Worm (Caenorhabditis elegans) whole organism, L1 larva: ENCODE data around the gene ZC239.15.

Experiments used
- ceh-82 ChIP-seq, 3 experiments: fragments of 150-350 bp in 1 of 3; sonication (generic microtip) in 2 of 3; optimal IDR thresholded peaks; 2 replicates each; lab custom pipeline; 2014 to 2017; ENCODE audit warnings: missing biosample characterization in 3 of 3, missing genetic modification characterization in 3 of 3
- dpl-1 ChIP-seq, 3 experiments: fragments of 150-350 bp in 2 of 3; sonication (generic microtip) in 1 of 3; optimal IDR thresholded peaks; 2 replicates each; lab custom pipeline; 2014 to 2017; ENCODE audit warnings: missing biosample characterization in 3 of 3, missing genetic modification characterization in 3 of 3, missing genetic modification reagents in 3 of 3
- elt-2 ChIP-seq: sonication (generic microtip); optimal IDR thresholded peaks from 2 replicates; lab custom pipeline; 2016; ENCODE audit warnings: missing genetic modification characterization, mild to moderate bottlenecking, inconsistent platforms, missing compliant biosample characterization, missing genetic modification reagents
- ztf-11 ChIP-seq, 2 experiments: sonication (generic microtip); optimal IDR thresholded peaks; 2 replicates each; lab custom pipeline; 2016 to 2017; ENCODE audit warnings: missing genetic modification characterization in 2 of 2, missing biosample characterization in 1 of 2, missing compliant biosample characterization in 1 of 2

DNA sequence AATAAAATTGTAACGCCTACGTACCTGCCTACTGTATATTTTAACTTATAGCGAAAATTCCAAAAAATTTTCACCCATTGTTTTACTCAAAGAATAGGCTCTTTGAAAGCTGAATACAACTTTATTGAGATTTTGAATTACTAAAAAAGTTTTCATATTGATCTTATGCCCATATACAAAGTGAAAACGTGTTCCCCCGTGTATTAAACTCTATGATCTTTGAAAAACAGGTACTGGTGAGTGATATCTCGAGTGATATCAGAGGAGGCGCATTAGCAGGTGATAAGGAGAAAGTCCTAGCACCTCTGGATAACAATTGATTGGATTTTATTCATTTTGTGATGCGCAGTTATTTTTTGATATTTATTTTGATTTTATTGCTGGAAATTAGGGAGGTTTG is 15.7 kb upstream of the ZC239.15 start, which contains the start of gene C17F4.3:
- TF ChIP-seq ceh-82 (tag; optimal IDR thresholded peaks at IDR 0.05; lab: Kevin White, UChicago) (no peak), dpl-1 (GFP tag; optimal IDR thresholded peaks at IDR 0.05; lab: Kevin White, UChicago) (no peak), elt-2 (no peak), ztf-11 (tag; optimal IDR thresholded peaks at IDR 0.05; lab: Kevin White, UChicago) (no peak)
